Worm (Caenorhabditis elegans): ENCODE data around the gene F46C5.6.

DNA sequence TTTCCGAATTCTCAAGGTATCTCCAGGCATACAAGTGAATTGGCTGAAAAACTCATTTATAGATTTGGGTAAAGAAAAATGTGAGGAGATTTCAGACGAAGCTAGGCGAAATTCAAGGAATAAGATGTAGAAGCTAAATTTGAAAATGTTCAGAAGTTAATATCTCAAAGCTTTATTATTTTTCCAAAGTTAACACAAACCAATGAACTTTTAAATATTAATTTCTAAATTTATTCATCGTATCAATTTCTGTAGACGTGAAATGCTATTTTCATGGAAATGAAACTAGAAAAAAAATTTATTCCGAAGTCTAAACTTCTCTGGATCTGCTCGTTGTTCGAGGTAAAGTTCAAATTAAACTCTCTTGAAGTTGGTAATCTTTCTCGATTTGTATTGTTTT, 983 bp upstream of the F46C5.6 start, which contains the start of gene agxt-1:
- TF ChIP-seq egl-27 (tag; optimal IDR thresholded peaks at IDR 0.05) (no peak), nhr-237 (tag; optimal IDR thresholded peaks at IDR 0.05) (no peak)
